Fruit fly (Drosophila melanogaster) whole organism: Measurements from ENCODE around the gene CG43999.

Source experiments
- Dll ChIP-seq: fragments of >200 bp; optimal IDR thresholded peaks from 2 replicates; lab custom pipeline; 2017
- usp ChIP-seq: fragments of >200 bp; optimal IDR thresholded peaks from 2 replicates; lab custom pipeline; 2017; ENCODE audit warnings: missing biosample characterization, missing genetic modification characterization, mixed read lengths

DNA sequence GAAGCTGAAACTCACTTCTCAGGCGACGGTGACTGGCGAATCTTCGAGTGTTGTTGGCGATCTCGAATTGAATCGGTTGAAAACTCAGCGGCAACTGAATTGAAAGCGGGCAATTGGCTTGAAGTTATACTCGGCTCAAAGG lies 19.4 kb upstream of the CG43999 start, which contains the start of gene CG12268:
- TF ChIP-seq usp (GFP tag; lab: Kevin White, UChicago) = no peak
- TF ChIP-seq Dll = no peak
